Worm (Caenorhabditis elegans) whole organism, L3 larva: ENCODE measurements around the gene grl-8.
A peak's percentile ranks its signal among the peaks of the same experiment; 100 is the strongest.

Experiments
- R02D3.7 ChIP-seq: fragments of 150-350 bp; optimal IDR thresholded peaks from 2 replicates; lab custom pipeline; 2014; ENCODE audit warnings: missing biosample characterization, missing genetic modification characterization
- aly-2 ChIP-seq: fragments of 150-350 bp; optimal IDR thresholded peaks from 2 replicates; lab custom pipeline; 2014; ENCODE audit warnings: missing biosample characterization, missing genetic modification characterization
- ama-1 ChIP-seq: fragments of 150-350 bp; optimal IDR thresholded peaks from 2 replicates; lab custom pipeline; 2018
- ceh-16 ChIP-seq: sonication (generic microtip); optimal IDR thresholded peaks from 2 replicates; lab custom pipeline; 2017; ENCODE audit warnings: missing biosample characterization, missing genetic modification characterization
- ceh-28 ChIP-seq: fragments of 150-350 bp; optimal IDR thresholded peaks from 2 replicates; lab custom pipeline; 2014; ENCODE audit warnings: missing biosample characterization, missing genetic modification reagents, missing genetic modification characterization
- ceh-82 ChIP-seq: fragments of 150-350 bp; optimal IDR thresholded peaks from 2 replicates; lab custom pipeline; 2014; ENCODE audit warnings: missing biosample characterization, missing genetic modification characterization
- ceh-9 ChIP-seq: sonication (generic microtip); optimal IDR thresholded peaks from 2 replicates; lab custom pipeline; 2018; ENCODE audit warnings: missing biosample characterization, missing genetic modification characterization
- daf-12 ChIP-seq: fragments of 150-350 bp; optimal IDR thresholded peaks from 2 replicates; lab custom pipeline; 2014; ENCODE audit warnings: missing biosample characterization, missing genetic modification reagents, missing genetic modification characterization
- egl-5 ChIP-seq: fragments of 150-350 bp; optimal IDR thresholded peaks from 2 replicates; lab custom pipeline; 2017; ENCODE audit warnings: missing biosample characterization, missing genetic modification reagents, missing genetic modification characterization, inconsistent platforms
- elt-1 ChIP-seq: fragments of 150-350 bp; optimal IDR thresholded peaks from 2 replicates; lab custom pipeline; 2014; ENCODE audit warnings: missing biosample characterization, missing genetic modification characterization
- elt-2 ChIP-seq: sonication (generic microtip); optimal IDR thresholded peaks from 2 replicates; lab custom pipeline; 2016; ENCODE audit warnings: missing genetic modification reagents, mild to moderate bottlenecking, missing genetic modification characterization, missing compliant biosample characterization
- elt-3 ChIP-seq, 3 experiments: fragments of 150-350 bp in 1 of 3; sonication (generic microtip) in 2 of 3; optimal IDR thresholded peaks; 2 replicates in 2 of 3; 4 replicates in 1 of 3; lab custom pipeline; 2014 to 2017; ENCODE audit warnings: missing biosample characterization in 3 of 3, missing genetic modification characterization in 3 of 3
- eor-1 ChIP-seq, 2 experiments: fragments of 150-350 bp; optimal IDR thresholded peaks; 2 replicates each; lab custom pipeline; 2014 to 2018; ENCODE audit warnings: missing biosample characterization in 2 of 2, missing genetic modification characterization in 2 of 2
- fkh-2 ChIP-seq: fragments of 150-350 bp; optimal IDR thresholded peaks from 2 replicates; lab custom pipeline; 2014; ENCODE audit warnings: missing biosample characterization, missing genetic modification reagents, missing genetic modification characterization
- fos-1 ChIP-seq: fragments of 150-350 bp; optimal IDR thresholded peaks from 2 replicates; lab custom pipeline; 2014; ENCODE audit warnings: missing biosample characterization, missing genetic modification characterization
- hmg-11 ChIP-seq: sonication (generic microtip); optimal IDR thresholded peaks from 2 replicates; lab custom pipeline; 2016; ENCODE audit warnings: missing genetic modification characterization, missing compliant biosample characterization
- jun-1 ChIP-seq: fragments of 150-350 bp; optimal IDR thresholded peaks from 2 replicates; lab custom pipeline; 2014; ENCODE audit warnings: missing biosample characterization, missing genetic modification reagents, missing genetic modification characterization
- lsy-12 ChIP-seq: sonication (generic microtip); optimal IDR thresholded peaks from 2 replicates; lab custom pipeline; 2016; ENCODE audit warnings: mild to moderate bottlenecking, missing genetic modification characterization, missing compliant biosample characterization
- mdl-1 ChIP-seq: fragments of 150-350 bp; optimal IDR thresholded peaks from 2 replicates; lab custom pipeline; 2014; ENCODE audit warnings: missing biosample characterization, missing genetic modification characterization
- mml-1 ChIP-seq: fragments of 150-350 bp; sonication (generic microtip); optimal IDR thresholded peaks from 3 replicates; lab custom pipeline; 2014; ENCODE audit warnings: missing biosample characterization, missing genetic modification characterization
- nfya-1 ChIP-seq: sonication (generic microtip); optimal IDR thresholded peaks from 2 replicates; lab custom pipeline; 2017; ENCODE audit warnings: missing genetic modification characterization, mild to moderate bottlenecking, missing compliant biosample characterization, antibody characterized with exemption, moderate library complexity; ENCODE audit not compliant: insufficient read depth
- nhr-23 ChIP-seq: fragments of 150-350 bp; optimal IDR thresholded peaks from 2 replicates; lab custom pipeline; 2014; ENCODE audit warnings: missing biosample characterization, missing genetic modification reagents, missing genetic modification characterization
- nhr-237 ChIP-seq: fragments of 150-350 bp; optimal IDR thresholded peaks from 2 replicates; lab custom pipeline; 2014; ENCODE audit warnings: missing biosample characterization, missing genetic modification characterization
- nhr-25 ChIP-seq: sonication (generic microtip); optimal IDR thresholded peaks from 2 replicates; lab custom pipeline; 2017; ENCODE audit warnings: missing biosample characterization, missing genetic modification characterization
- nhr-43 ChIP-seq: sonication (generic microtip); optimal IDR thresholded peaks from 2 replicates; lab custom pipeline; 2016; ENCODE audit warnings: mild to moderate bottlenecking, missing genetic modification characterization, missing compliant biosample characterization; ENCODE audit not compliant: poor library complexity, severe bottlenecking
- nhr-76 ChIP-seq: fragments of 150-350 bp; sonication (generic microtip); optimal IDR thresholded peaks from 5 replicates; lab custom pipeline; 2014; ENCODE audit warnings: missing biosample characterization, missing genetic modification characterization
- pha-4 ChIP-seq: fragments of 150-350 bp; optimal IDR thresholded peaks from 2 replicates; lab custom pipeline; 2014; ENCODE audit warnings: missing biosample characterization, missing genetic modification reagents, missing genetic modification characterization
- pqm-1 ChIP-seq: fragments of 150-350 bp; optimal IDR thresholded peaks from 2 replicates; lab custom pipeline; 2017; ENCODE audit warnings: missing biosample characterization, missing genetic modification characterization, inconsistent platforms
- skn-1 ChIP-seq: fragments of 150-350 bp; optimal IDR thresholded peaks from 2 replicates; lab custom pipeline; 2014; ENCODE audit warnings: missing biosample characterization, missing genetic modification characterization
- snpc-4 ChIP-seq: fragments of 150-350 bp; optimal IDR thresholded peaks from 2 replicates; lab custom pipeline; 2014; ENCODE audit warnings: missing biosample characterization, missing genetic modification characterization
- tbx-2 ChIP-seq: sonication (generic microtip); optimal IDR thresholded peaks from 2 replicates; lab custom pipeline; 2016; ENCODE audit warnings: mild to moderate bottlenecking, missing genetic modification characterization, missing compliant biosample characterization
- unc-62 ChIP-seq: fragments of 150-350 bp; sonication (generic microtip); optimal IDR thresholded peaks from 4 replicates; lab custom pipeline; 2014; ENCODE audit warnings: missing biosample characterization, missing genetic modification reagents, missing genetic modification characterization
- zag-1 ChIP-seq: fragments of 150-350 bp; optimal IDR thresholded peaks from 2 replicates; lab custom pipeline; 2014; ENCODE audit warnings: missing biosample characterization, missing genetic modification characterization
- ztf-11 ChIP-seq: fragments of 150-350 bp; optimal IDR thresholded peaks from 2 replicates; lab custom pipeline; 2014; ENCODE audit warnings: missing biosample characterization, missing genetic modification characterization

The grl-8 gene

DNA sequence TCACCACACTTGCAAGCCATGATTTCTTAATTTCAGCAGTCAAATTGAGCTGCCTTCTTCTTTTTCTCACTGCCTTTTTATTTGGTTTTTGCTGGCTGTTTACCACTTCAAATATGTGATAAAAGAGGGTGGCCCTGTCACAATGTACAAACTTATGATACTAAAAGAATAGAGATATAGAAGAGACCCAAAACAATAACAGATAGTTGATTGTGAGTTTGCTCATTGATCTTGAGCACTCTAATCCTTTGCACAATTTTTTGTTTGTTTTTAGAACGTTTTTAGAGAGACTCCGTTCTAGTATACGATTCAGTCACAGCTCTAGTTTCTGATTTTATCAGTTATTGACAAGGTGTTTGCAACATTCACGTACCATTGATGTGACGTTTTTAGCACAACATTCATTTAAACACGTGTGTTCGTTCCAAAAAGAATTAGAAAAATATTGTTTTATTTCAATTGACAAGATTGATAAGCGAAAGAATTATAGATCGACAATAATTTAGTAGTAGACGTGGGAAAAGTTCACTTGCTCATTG, 41.0 kb downstream of the grl-8 start, which contains the start of gene mtl-1:
Gene mtl-1, minus strand, starts transcription at position 51 of the 539 bp plus-strand sequence.
- peak; percentile 84 for TF ChIP-seq pqm-1
- peak; percentile 8 for TF ChIP-seq ama-1 (lab: Kevin White, UChicago)
- no peak for TF ChIP-seq nhr-76 (tag; lab: Kevin White, UChicago)
- TF ChIP-seq skn-1 (tag; lab: Kevin White, UChicago): no peak
- TF ChIP-seq elt-2 (tag; lab: Kevin White, UChicago): peak; percentile 53
- no peak for TF ChIP-seq tbx-2
- TF ChIP-seq zag-1 (tag; lab: Kevin White, UChicago): no peak
- TF ChIP-seq egl-5: no peak
- no peak for TF ChIP-seq lsy-12 (tag; lab: Kevin White, UChicago)
- TF ChIP-seq unc-62 (GFP tag; lab: Kevin White, UChicago): no peak
- no peak for TF ChIP-seq fos-1 (tag; lab: Kevin White, UChicago)
- no peak for TF ChIP-seq mml-1 (tag; lab: Kevin White, UChicago)
- TF ChIP-seq ztf-11 (tag; lab: Kevin White, UChicago): no peak
- no peak for TF ChIP-seq daf-12 (tag; lab: Kevin White, UChicago)
- TF ChIP-seq eor-1 (tag; optimal IDR thresholded peaks at IDR 0.05; lab: Kevin White, UChicago): no peak
- no peak for TF ChIP-seq jun-1 (tag; lab: Kevin White, UChicago)
- peak; percentile 37 for TF ChIP-seq pha-4 (tag; lab: Kevin White, UChicago)
- no peak for TF ChIP-seq aly-2
- TF ChIP-seq nfya-1: no peak
- no peak for TF ChIP-seq hmg-11
- no peak for TF ChIP-seq ceh-16 (tag; lab: Kevin White, UChicago)

DNA sequence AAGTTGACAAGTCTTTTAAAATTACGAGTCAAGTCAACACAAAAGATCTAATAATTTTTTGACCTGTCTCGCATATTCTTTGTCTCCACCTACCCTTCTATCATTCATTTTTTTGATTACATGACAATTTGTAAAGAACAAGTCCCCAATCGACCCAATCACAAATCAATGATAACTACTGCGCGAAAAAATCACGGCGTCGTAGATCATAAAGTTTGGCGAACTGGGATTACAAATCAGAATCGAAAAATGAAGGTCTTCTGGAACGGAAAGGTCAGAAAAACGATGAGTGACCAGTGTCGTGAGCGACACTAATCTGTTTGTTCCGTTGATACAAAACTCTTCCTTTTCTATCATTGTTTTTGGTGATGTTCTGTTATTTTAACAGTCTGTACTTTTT, 42.8 kb downstream of the grl-8 start:
- TF ChIP-seq mdl-1 (tag; lab: Kevin White, UChicago) (no peak), tbx-2 (no peak), lsy-12 (tag; lab: Kevin White, UChicago) (no peak), nhr-23 (tag; lab: Kevin White, UChicago) (no peak), nhr-25 (tag; lab: Kevin White, UChicago) (peak; percentile 62), unc-62 (GFP tag; lab: Kevin White, UChicago) (no peak), fkh-2 (tag; lab: Kevin White, UChicago) (no peak)

DNA sequence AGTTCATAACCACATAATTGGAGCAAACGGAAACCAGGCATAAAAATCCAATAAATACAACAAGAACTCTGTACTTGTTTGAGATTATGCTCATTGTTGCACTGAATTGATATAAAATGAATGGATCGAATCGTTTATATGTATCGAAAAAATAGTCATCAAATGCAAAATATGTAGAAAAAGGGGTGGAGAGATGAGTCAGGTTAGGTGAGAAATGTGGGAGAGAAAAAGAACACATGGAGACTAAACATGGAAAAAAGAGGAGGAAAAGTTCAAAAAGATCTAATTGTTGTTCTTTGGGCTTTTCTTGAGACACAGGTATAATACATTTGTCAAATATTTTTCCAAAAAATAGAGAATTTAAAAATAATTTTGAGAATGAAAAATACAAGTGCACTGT, 44.5 kb downstream of the grl-8 start, which contains the start of gene K11G9.5:
Gene K11G9.5, minus strand, starts transcription at position 101 of the 400 bp plus-strand sequence.
- TF ChIP-seq ceh-9: no peak
- no peak for TF ChIP-seq aly-2
- no peak for TF ChIP-seq skn-1 (tag; lab: Kevin White, UChicago)
- TF ChIP-seq R02D3.7 (tag; lab: Kevin White, UChicago): no peak
- no peak for TF ChIP-seq nhr-25 (tag; lab: Kevin White, UChicago)
- TF ChIP-seq nhr-237: no peak
- TF ChIP-seq mml-1 (tag; lab: Kevin White, UChicago): no peak
- TF ChIP-seq ceh-16 (tag; lab: Kevin White, UChicago): no peak
- TF ChIP-seq elt-3 (tag; optimal IDR thresholded peaks at IDR 0.05; lab: Kevin White, UChicago): no peak
- no peak for TF ChIP-seq hmg-11
- no peak for TF ChIP-seq nfya-1
- TF ChIP-seq elt-2 (tag; lab: Kevin White, UChicago): no peak
- TF ChIP-seq ceh-28 (tag; lab: Kevin White, UChicago): no peak
- TF ChIP-seq tbx-2: no peak
- no peak for TF ChIP-seq eor-1 (tag; optimal IDR thresholded peaks at IDR 0.05; lab: Kevin White, UChicago)
- TF ChIP-seq unc-62 (GFP tag; lab: Kevin White, UChicago): no peak
- TF ChIP-seq nhr-43 (tag; lab: Kevin White, UChicago): no peak
- TF ChIP-seq snpc-4 (tag; lab: Kevin White, UChicago): no peak
- TF ChIP-seq mdl-1 (tag; lab: Kevin White, UChicago): no peak
- TF ChIP-seq elt-1 (tag; lab: Kevin White, UChicago): no peak

DNA sequence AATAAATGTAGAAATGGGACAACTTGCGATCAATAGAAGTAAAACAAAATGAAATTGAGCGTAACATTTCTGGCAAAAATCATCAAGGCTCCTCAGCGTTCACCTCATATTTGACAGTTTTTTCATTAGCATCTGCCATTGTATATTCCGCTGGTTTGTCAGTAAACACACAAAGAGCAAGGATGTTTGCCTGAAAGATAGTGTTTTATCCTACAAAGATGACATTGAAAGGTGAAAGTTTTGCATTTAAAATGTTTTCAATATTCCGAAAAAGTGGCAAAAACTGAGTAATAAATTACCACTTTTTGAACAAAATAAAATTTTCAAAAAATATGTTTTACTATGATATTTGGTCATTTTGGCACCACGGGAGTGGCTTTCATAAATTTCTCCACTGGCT, 46.9 kb downstream of the grl-8 start:
- TF ChIP-seq unc-62 (GFP tag; lab: Kevin White, UChicago) (no peak), elt-2 (tag; lab: Kevin White, UChicago) (no peak), eor-1 (tag; optimal IDR thresholded peaks at IDR 0.05; lab: Kevin White, UChicago) (no peak), egl-5 (no peak), fkh-2 (tag; lab: Kevin White, UChicago) (no peak), pha-4 (tag; lab: Kevin White, UChicago) (no peak), snpc-4 (tag; lab: Kevin White, UChicago) (no peak), aly-2 (no peak), ceh-82 (no peak), zag-1 (tag; lab: Kevin White, UChicago) (no peak), nhr-25 (tag; lab: Kevin White, UChicago) (no peak), nhr-76 (tag; lab: Kevin White, UChicago) (no peak), ztf-11 (tag; lab: Kevin White, UChicago) (no peak), lsy-12 (tag; lab: Kevin White, UChicago) (no peak), hmg-11 (no peak), skn-1 (tag; lab: Kevin White, UChicago) (no peak)
